Fruit fly (Drosophila melanogaster): Measurements from ENCODE around the gene CG8668.

DNA sequence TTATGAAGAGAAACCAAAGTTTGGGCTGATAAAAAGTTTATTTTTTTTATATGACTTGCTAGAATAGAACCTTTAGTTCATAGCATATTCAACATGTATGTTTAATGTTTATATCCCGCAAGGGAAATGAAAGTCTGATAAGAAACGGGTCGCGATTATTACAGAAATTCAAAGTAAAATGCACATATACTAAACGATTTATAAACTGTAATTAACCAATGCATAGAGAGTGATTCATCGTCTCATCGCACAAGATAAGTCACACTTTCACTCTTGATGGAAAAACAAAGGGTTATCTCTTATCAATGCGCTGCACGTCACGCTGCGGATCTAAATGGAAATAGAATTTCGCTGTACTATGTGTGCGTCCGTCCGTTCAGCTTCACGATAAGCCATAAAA lies 2.1 kb downstream of the CG8668 start:
- TF ChIP-seq h (optimal IDR thresholded peaks at IDR 0.05) (no peak), psq (optimal IDR thresholded peaks at IDR 0.05) (no peak), Myc (optimal IDR thresholded peaks at IDR 0.05) (no peak)
